Fruit fly (Drosophila melanogaster): ENCODE measurements around the gene jar.

- TF ChIP-seq psq (optimal IDR thresholded peaks at IDR 0.05) = no peak
- TF ChIP-seq h (optimal IDR thresholded peaks at IDR 0.05) = no peak
- no peak for TF ChIP-seq ttk (optimal IDR thresholded peaks at IDR 0.05)
- TF ChIP-seq Myc (optimal IDR thresholded peaks at IDR 0.05) = no peak
These were observed 13.1 kb upstream of the jar start for dm6 chr3R:24284164-24284563.
